Worm (Caenorhabditis elegans): ENCODE results near the gene cox-15.

Gene cox-15

DNA sequence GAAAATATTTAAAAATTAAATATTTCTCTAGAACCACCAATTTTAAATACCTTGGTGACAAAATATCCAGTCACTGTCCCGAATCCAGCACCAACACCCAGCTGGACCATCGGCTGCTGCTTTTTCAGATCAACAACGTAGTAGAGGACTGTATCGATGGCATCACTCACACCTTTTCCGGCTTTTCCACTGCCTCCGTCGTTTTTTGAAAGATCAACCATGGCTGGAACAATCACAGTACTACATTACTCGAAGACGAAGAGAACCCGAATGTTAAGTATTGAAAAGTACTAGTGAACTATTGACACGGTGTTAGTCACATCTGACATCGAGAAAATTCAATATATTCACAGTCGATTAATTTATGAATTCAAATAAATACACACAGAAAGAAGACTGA is 2.3 kb upstream of the cox-15 start, which contains the start of gene fndc-1:
TSS of gene fndc-1 (minus strand) at position 227 of the 400 bp plus-strand sequence.
- TF ChIP-seq rcor-1 (GFP tag; IDR thresholded peaks at IDR 0.05): no peak
- TF ChIP-seq hsf-1 (GFP tag; IDR thresholded peaks at IDR 0.05): peak; percentile 62
- TF ChIP-seq ceh-27 (GFP tag; optimal IDR thresholded peaks at IDR 0.05): no peak
- TF ChIP-seq Y53G8AR.9 (GFP tag; conservative IDR thresholded peaks at IDR 0.05): peak; percentile 70
- peak; percentile 57 for TF ChIP-seq madf-3 (GFP tag; IDR thresholded peaks at IDR 0.05)
- peak; percentile 23 for TF ChIP-seq atf-7 (tag; optimal IDR thresholded peaks at IDR 0.05)
- TF ChIP-seq F10E7.11 (tag; optimal IDR thresholded peaks at IDR 0.05): peak; percentile 35
- peak; percentile 44 for TF ChIP-seq lin-54 (GFP tag; optimal IDR thresholded peaks at IDR 0.05)
- TF ChIP-seq lin-35 (GFP tag; optimal IDR thresholded peaks at IDR 0.05): no peak
- peak; percentile 22; the same call in 1 of the 2 replicates for TF ChIP-seq lin-26 (GFP tag; IDR thresholded peaks at IDR 0.05)
- peak; percentile 42; the same call in 1 of the 2 replicates for TF ChIP-seq Y95B8A.8 (GFP tag; IDR thresholded peaks at IDR 0.05)
- 0 out of 2 replicates have a peak, but pooled peaks have one; percentile 24 for TF ChIP-seq nfya-2 (GFP tag; IDR thresholded peaks at IDR 0.05)
- TF ChIP-seq ekl-4 (GFP tag; IDR thresholded peaks at IDR 0.05): 0 out of 2 replicates have a peak, but pooled peaks have one; percentile 12
- peak; percentile 8; the same call in 1 of the 2 replicates for TF ChIP-seq hmg-1.2 (GFP tag; IDR thresholded peaks at IDR 0.05)
- TF ChIP-seq madf-8 (GFP tag; conservative IDR thresholded peaks at IDR 0.05): peak; percentile 14; the same call in 1 of the 2 replicates
- peak; percentile 65; the same call in 1 of the 2 replicates for TF ChIP-seq madf-6 (GFP tag; IDR thresholded peaks at IDR 0.05)
- TF ChIP-seq attf-6 (GFP tag; IDR thresholded peaks at IDR 0.05): 0 out of 2 replicates have a peak, but pooled peaks have one; percentile 34
- TF ChIP-seq xnd-1 (tag; optimal IDR thresholded peaks at IDR 0.05): peak; percentile 13
- no peak for TF ChIP-seq fkh-3 (tag; optimal IDR thresholded peaks at IDR 0.05)
- TF ChIP-seq lag-1 (GFP tag; IDR thresholded peaks at IDR 0.05): peak; percentile 9; the same call in 1 of the 2 replicates
- TF ChIP-seq mcd-1 (GFP tag; IDR thresholded peaks at IDR 0.05): peak; percentile 37; the same call in 1 of the 2 replicates
- peak; percentile 5 for TF ChIP-seq tbp1 (GFP tag; optimal IDR thresholded peaks at IDR 0.05)
- TF ChIP-seq B0336.3 (GFP tag; IDR thresholded peaks at IDR 0.05): peak; percentile 53; the same call in 1 of the 2 replicates
- no peak for TF ChIP-seq ceh-58 (GFP tag; IDR thresholded peaks at IDR 0.05)
- TF ChIP-seq F57C9.4 (tag; optimal IDR thresholded peaks at IDR 0.05): no peak
- no peak for TF ChIP-seq ama-1 (optimal IDR thresholded peaks at IDR 0.05)
- peak in 1 of 2 experiments; percentile 6 for TF ChIP-seq ama-1 (GFP tag; optimal IDR thresholded peaks at IDR 0.05)
- no peak for TF ChIP-seq somi-1 (GFP tag; optimal IDR thresholded peaks at IDR 0.05)
- 0 out of 2 replicates have a peak, but pooled peaks have one; percentile 25 for TF ChIP-seq C17E4.6 (GFP tag; IDR thresholded peaks at IDR 0.05)
- TF ChIP-seq snpc-1.3 (tag; optimal IDR thresholded peaks at IDR 0.05; ENCODE audit: insufficient read depth): peak; percentile 30
- TF ChIP-seq cebp-1 (GFP tag; IDR thresholded peaks at IDR 0.05): no peak
- peak; percentile 33 for TF ChIP-seq cebp-1 (tag; optimal IDR thresholded peaks at IDR 0.05)

DNA sequence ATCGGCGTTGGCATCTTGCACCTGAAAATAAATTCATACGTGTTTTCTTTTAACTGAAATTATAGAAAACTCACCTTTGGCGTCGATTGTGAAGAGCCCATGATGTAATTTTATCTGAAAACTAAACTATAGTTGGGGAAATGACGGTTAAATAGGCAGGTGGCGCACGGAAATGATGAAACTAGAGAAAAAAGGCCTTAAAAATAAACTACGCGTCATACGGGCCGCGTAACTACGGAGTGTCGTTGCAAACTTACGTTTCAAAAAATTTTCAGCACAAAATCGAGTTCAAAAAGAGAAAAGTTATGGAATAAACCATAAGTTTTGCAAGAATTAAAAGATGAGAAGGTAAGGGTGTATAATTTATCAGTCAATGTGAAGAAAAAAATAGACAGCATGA is 1.5 kb upstream of the cox-15 start, which contains the start of gene cchl-1:
TSS of gene cchl-1 (minus strand) at position 114 of the 400 bp plus-strand sequence.
- TF ChIP-seq nhr-80 (tag; optimal IDR thresholded peaks at IDR 0.05): peak; percentile 17
- TF ChIP-seq C17E4.6 (GFP tag; IDR thresholded peaks at IDR 0.05): 0 out of 2 replicates have a peak, but pooled peaks have one; percentile 5
- no peak for TF ChIP-seq lag-1 (GFP tag; IDR thresholded peaks at IDR 0.05)
- TF ChIP-seq attf-5 (GFP tag; optimal IDR thresholded peaks at IDR 0.05): peak; percentile 6
- TF ChIP-seq repo-1 (tag; optimal IDR thresholded peaks at IDR 0.05): no peak
- no peak for TF ChIP-seq cebp-1 (GFP tag; IDR thresholded peaks at IDR 0.05)
- peak; percentile 65 for TF ChIP-seq cebp-1 (tag; optimal IDR thresholded peaks at IDR 0.05)
- no peak for TF ChIP-seq mel-28 (tag; optimal IDR thresholded peaks at IDR 0.05; ENCODE audit: borderline replicate concordance)
- TF ChIP-seq snpc-4 (GFP tag; optimal IDR thresholded peaks at IDR 0.05): no peak
- TF ChIP-seq snpc-4 (tag; optimal IDR thresholded peaks at IDR 0.05): peak in 1 of 4 experiments; percentile 19
- TF ChIP-seq dpff-1 (tag; optimal IDR thresholded peaks at IDR 0.05): no peak
- TF ChIP-seq zfh-2 (GFP tag; conservative IDR thresholded peaks at IDR 0.05): no peak
- TF ChIP-seq hmg-20 (GFP tag; IDR thresholded peaks at IDR 0.05): no peak
- peak; percentile 37 for TF ChIP-seq snpc-3.4 (tag; optimal IDR thresholded peaks at IDR 0.05)
- peak; percentile 15 for TF ChIP-seq tbp1 (GFP tag; optimal IDR thresholded peaks at IDR 0.05)
- peak; percentile 84 for TF ChIP-seq attf-3 (GFP tag; conservative IDR thresholded peaks at IDR 0.05)
- peak; percentile 62 for TF ChIP-seq F23B12.7 (tag; optimal IDR thresholded peaks at IDR 0.05; ENCODE audit: insufficient read depth)
- no peak for TF ChIP-seq ekl-4 (GFP tag; IDR thresholded peaks at IDR 0.05)
- TF ChIP-seq egrh-3 (GFP tag; IDR thresholded peaks at IDR 0.05): 0 out of 2 replicates have a peak, but pooled peaks have one; percentile 5
